Fruit fly (Drosophila melanogaster): ENCODE measurements around the gene Ilp3.
A peak's percentile ranks its signal among the peaks of the same experiment; 100 is the strongest.

The Ilp3 gene

dm6 chr3L:9845980-9846538 lies 44.1 kb upstream of the Ilp3 start (continued):
- peak; percentile 93 for TF ChIP-seq sug (tag; optimal IDR thresholded peaks at IDR 0.05)
- TF ChIP-seq ftz-f1 (GFP tag; optimal IDR thresholded peaks at IDR 0.05): peak; percentile 81
- no peak for TF ChIP-seq CG3995 (GFP tag; optimal IDR thresholded peaks at IDR 0.05)
- TF ChIP-seq unpg (GFP tag; optimal IDR thresholded peaks at IDR 0.05): no peak
- no peak for TF ChIP-seq PHDP (tag; optimal IDR thresholded peaks at IDR 0.05)
- TF ChIP-seq CG5180 (GFP tag; optimal IDR thresholded peaks at IDR 0.05): no peak
- TF ChIP-seq exex (tag; optimal IDR thresholded peaks at IDR 0.05): peak; percentile 59
- peak; percentile 11 for TF ChIP-seq kni (GFP tag; optimal IDR thresholded peaks at IDR 0.05)
- 0 out of 2 replicates have a peak, but pooled peaks have one; percentile 20 for TF ChIP-seq CG14014 (GFP tag; IDR thresholded peaks at IDR 0.05)
- TF ChIP-seq CG18599 (GFP tag; optimal IDR thresholded peaks at IDR 0.05): no peak
- no peak for TF ChIP-seq Fer1 (GFP tag; optimal IDR thresholded peaks at IDR 0.05)
- TF ChIP-seq chinmo (GFP tag; IDR thresholded peaks at IDR 0.05; ENCODE audit: partially characterized antibody): 0 out of 4 replicates have a peak, but pooled peaks have one; percentile 33
- no peak for TF ChIP-seq CG10462 (GFP tag; optimal IDR thresholded peaks at IDR 0.05)
- no peak for TF ChIP-seq BEAF-32 (GFP tag; optimal IDR thresholded peaks at IDR 0.05)

- TF ChIP-seq D19B (GFP tag; optimal IDR thresholded peaks at IDR 0.05) (no peak), CG15601 (tag; optimal IDR thresholded peaks at IDR 0.05) (no peak), zen (tag; optimal IDR thresholded peaks at IDR 0.05) (no peak), Sry-β (GFP tag; optimal IDR thresholded peaks at IDR 0.05) (peak; percentile 51), sr (GFP tag; IDR thresholded peaks at IDR 0.05) (peak; percentile 78; the same call in 1 of the 3 replicates), ftz-f1 (GFP tag; optimal IDR thresholded peaks at IDR 0.05) (no peak), CG4617 (GFP tag; optimal IDR thresholded peaks at IDR 0.05; ENCODE audit: borderline replicate concordance) (no peak), D19A (tag; optimal IDR thresholded peaks at IDR 0.05) (peak; percentile 60)
These were observed 40.1 kb upstream of the Ilp3 start for dm6 chr3L:9842043-9842442.

dm6 chr3L:9840710-9841109 lies 38.8 kb upstream of the Ilp3 start:
- TF ChIP-seq Dfd (GFP tag; optimal IDR thresholded peaks at IDR 0.05) (peak in 1 of 2 experiments; percentile 44), CG8478 (optimal IDR thresholded peaks at IDR 0.05) (peak; percentile 44), Ets65A (GFP tag) (peak; percentile 39), mld (GFP tag; IDR thresholded peaks at IDR 0.05; ENCODE audit: partially characterized antibody) (0 out of 3 replicates have a peak, but pooled peaks have one; percentile 34), CG12071 (GFP tag; optimal IDR thresholded peaks at IDR 0.05) (no peak)

dm6 chr3L:9838534-9838933 lies 36.6 kb upstream of the Ilp3 start, which contains the start of gene Cdk8:
TSS of gene Cdk8 (minus strand) at chr3L:9838670.
- TF ChIP-seq ATbp (GFP tag; optimal IDR thresholded peaks at IDR 0.05) (no peak), Elba2 (GFP tag; optimal IDR thresholded peaks at IDR 0.05) (no peak), H2.0 (GFP tag; IDR thresholded peaks at IDR 0.05) (no peak; the same call in 1 of the 2 replicates), Nf-YC (tag; optimal IDR thresholded peaks at IDR 0.05) (peak; percentile 58), lbe (GFP tag; optimal IDR thresholded peaks at IDR 0.05) (no peak), Sry-δ (GFP tag; optimal IDR thresholded peaks at IDR 0.05) (peak; percentile 39), gcm2 (GFP tag; optimal IDR thresholded peaks at IDR 0.05) (no peak), CG3847 (GFP tag; IDR thresholded peaks at IDR 0.05) (no peak), shn (GFP tag; optimal IDR thresholded peaks at IDR 0.05) (no peak), CG3726 (GFP tag; IDR thresholded peaks at IDR 0.05) (no peak), CG6683 (GFP tag; optimal IDR thresholded peaks at IDR 0.05) (no peak), pros (GFP tag; optimal IDR thresholded peaks at IDR 0.05) (no peak), CG6854 (GFP tag; optimal IDR thresholded peaks at IDR 0.05) (no peak), Pdp1 (GFP tag; optimal IDR thresholded peaks at IDR 0.05) (peak; percentile 1 to 23), CG4854 (GFP tag; optimal IDR thresholded peaks at IDR 0.05) (no peak), tna (GFP tag; IDR thresholded peaks at IDR 0.05; ENCODE audit: partially characterized antibody) (no peak), CG10543 (GFP tag; optimal IDR thresholded peaks at IDR 0.05) (no peak), CG16815 (GFP tag; optimal IDR thresholded peaks at IDR 0.05) (no peak), tx (GFP tag; optimal IDR thresholded peaks at IDR 0.05) (no peak), CG2116 (GFP tag; optimal IDR thresholded peaks at IDR 0.05) (peak; percentile 8)
